Worm (Caenorhabditis elegans) whole organism, midembryonic: ENCODE data around the gene rol-1.

ENCODE experiments used
- cog-1 ChIP-seq: sonication (generic microtip); optimal IDR thresholded peaks from 2 replicates; lab custom pipeline; 2016; ENCODE audit warnings: missing genetic modification characterization, missing compliant biosample characterization
- klf-2 ChIP-seq: fragments of 200-800 bp; sonication (Bioruptor generic); conservative IDR thresholded peaks from 2 replicates; pipeline ENCODE4 v1.3.6; 2022; ENCODE audit warnings: missing genetic modification reagents, missing genetic modification characterization, missing compliant biosample characterization
- ref-1 ChIP-seq: fragments of 200-800 bp; sonication (Bioruptor generic); conservative IDR thresholded peaks from 2 replicates; pipeline ENCODE4 v1.3.6; 2022; ENCODE audit warnings: missing genetic modification reagents, missing genetic modification characterization, missing compliant biosample characterization
- tab-1 ChIP-seq: fragments of 200-800 bp; sonication (Bioruptor generic); IDR thresholded peaks from 2 replicates; pipeline ENCODE4 v1.3.6; 2022; ENCODE audit warnings: missing genetic modification characterization, missing compliant biosample characterization
- ztf-29 ChIP-seq: fragments of 200-800 bp; sonication (Bioruptor generic); IDR thresholded peaks from 2 replicates; pipeline ENCODE4 v1.3.6; 2022; ENCODE audit warnings: missing genetic modification reagents, missing genetic modification characterization, missing compliant biosample characterization

ce11 chrII:12147331-12147730, 25.0 kb upstream of the rol-1 start, which contains the start of gene Y57A10A.2:
- TF ChIP-seq tab-1 (no peak), cog-1 (tag; lab: Kevin White, UChicago) (no peak), ref-1 (GFP tag; lab: Robert Waterston, UW) (no peak), ztf-29 (no peak), klf-2 (GFP tag; lab: Robert Waterston, UW) (no peak)
